Worm (Caenorhabditis elegans): ENCODE results near the gene F10C2.5.

The F10C2.5 gene

DNA sequence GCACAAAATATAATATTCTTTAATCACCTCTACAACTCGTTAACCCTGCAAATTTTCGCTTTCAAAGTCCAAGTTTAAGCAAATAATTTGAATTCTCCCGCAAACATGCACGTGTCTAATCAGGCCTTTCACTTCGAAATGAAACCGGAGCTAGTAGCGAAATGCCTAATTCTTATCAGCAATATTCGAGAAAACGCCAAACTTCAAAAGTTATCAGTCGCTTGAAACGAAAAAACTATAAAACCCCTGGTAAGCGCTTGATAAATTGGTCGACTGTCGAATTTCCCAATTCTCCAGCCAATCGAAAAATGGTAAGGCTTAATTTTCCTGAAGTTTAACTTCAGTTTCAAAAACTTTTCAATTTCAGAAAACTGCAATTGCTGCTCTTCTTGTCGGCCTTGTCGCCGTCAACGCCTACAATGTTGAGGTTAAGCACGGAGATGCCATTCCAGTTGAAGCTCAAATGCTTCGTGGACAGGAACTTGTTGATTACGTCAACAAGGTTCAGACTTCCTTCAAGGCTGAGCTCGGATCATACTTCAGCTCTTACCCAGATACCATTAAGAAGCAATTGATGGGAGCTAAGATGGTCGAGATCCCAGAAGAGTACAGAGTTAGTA, 42.3 kb upstream of the F10C2.5 start, which contains the start of gene cpr-9 (continued):
- TF ChIP-seq hmg-1.1 (GFP tag; IDR thresholded peaks at IDR 0.05) (no peak), attf-4 (tag; optimal IDR thresholded peaks at IDR 0.05) (no peak), nhr-48 (tag; optimal IDR thresholded peaks at IDR 0.05) (no peak), daf-19 (GFP tag; conservative IDR thresholded peaks at IDR 0.05) (no peak), F10B5.3 (tag; optimal IDR thresholded peaks at IDR 0.05) (no peak), ces-1 (GFP tag; optimal IDR thresholded peaks at IDR 0.05) (no peak), daf-12 (tag; optimal IDR thresholded peaks at IDR 0.05) (no peak), ceh-44 (GFP tag; IDR thresholded peaks at IDR 0.05) (no peak), madf-5 (GFP tag; IDR thresholded peaks at IDR 0.05) (no peak), daf-8 (GFP tag; IDR thresholded peaks at IDR 0.05) (no peak), lim-7 (GFP tag; IDR thresholded peaks at IDR 0.05) (no peak), F37D6.2 (tag; optimal IDR thresholded peaks at IDR 0.05) (no peak), egl-27 (tag; optimal IDR thresholded peaks at IDR 0.05) (no peak), tra-1 (GFP tag; IDR thresholded peaks at IDR 0.05) (no peak; the same call in 1 of the 2 replicates), dve-1 (tag; optimal IDR thresholded peaks at IDR 0.05; ENCODE audit: insufficient read depth) (peak; percentile 77), dmd-6 (GFP tag; IDR thresholded peaks at IDR 0.05) (peak; percentile 56), fos-1 (tag; optimal IDR thresholded peaks at IDR 0.05) (no peak), aly-2 (tag; optimal IDR thresholded peaks at IDR 0.05) (no peak), dpl-1 (GFP tag; optimal IDR thresholded peaks at IDR 0.05) (no peak), F44E2.7 (GFP tag; IDR thresholded peaks at IDR 0.05) (no peak), zip-11 (GFP tag; IDR thresholded peaks at IDR 0.05) (no peak), R02D3.7 (tag; optimal IDR thresholded peaks at IDR 0.05) (no peak), egl-43 (GFP tag; IDR thresholded peaks at IDR 0.05) (no peak), gei-8 (GFP tag; optimal IDR thresholded peaks at IDR 0.05) (no peak), mep-1 (tag; optimal IDR thresholded peaks at IDR 0.05) (no peak), ZK337.2 (GFP tag; IDR thresholded peaks at IDR 0.05) (no peak), T20F7.1 (GFP tag; optimal IDR thresholded peaks at IDR 0.05) (no peak), nhr-42 (GFP tag; IDR thresholded peaks at IDR 0.05) (0 out of 2 replicates have a peak, but pooled peaks have one; percentile 10), nhr-237 (tag; optimal IDR thresholded peaks at IDR 0.05) (no peak), nhr-11 (tag; optimal IDR thresholded peaks at IDR 0.05) (no peak), daf-16 (GFP tag; optimal IDR thresholded peaks at IDR 0.05) (no peak), daf-16 (tag; optimal IDR thresholded peaks at IDR 0.05) (peak; percentile 65), snpc-1.2 (GFP tag; IDR thresholded peaks at IDR 0.05) (no peak), ZK546.5 (tag; optimal IDR thresholded peaks at IDR 0.05) (no peak), nhr-41 (GFP tag; IDR thresholded peaks at IDR 0.05) (no peak), Y105C5A.15 (GFP tag; IDR thresholded peaks at IDR 0.05) (no peak), fkh-10 (GFP tag; optimal IDR thresholded peaks at IDR 0.05) (no peak), nhr-25 (tag; optimal IDR thresholded peaks at IDR 0.05; ENCODE audit: borderline replicate concordance, insufficient read depth) (no peak), lsy-2 (tag; optimal IDR thresholded peaks at IDR 0.05) (peak in 1 of 2 experiments; percentile 20), pqm-1 (tag; optimal IDR thresholded peaks at IDR 0.05) (peak; percentile 50), Y75B8A.6 (GFP tag; IDR thresholded peaks at IDR 0.05) (no peak), ceh-28 (tag; optimal IDR thresholded peaks at IDR 0.05) (no peak), T26A8.4 (GFP tag; IDR thresholded peaks at IDR 0.05) (peak; percentile 67), ama-1 (optimal IDR thresholded peaks at IDR 0.05) (peak; percentile 45), vab-7 (GFP tag; IDR thresholded peaks at IDR 0.05) (no peak), mdl-1 (tag; optimal IDR thresholded peaks at IDR 0.05) (peak in 1 of 2 experiments; percentile 44), mdt-29 (GFP tag; IDR thresholded peaks at IDR 0.05) (peak; percentile 57; the same call in 1 of the 2 replicates), lin-1 (GFP tag; IDR thresholded peaks at IDR 0.05) (no peak), saeg-2 (GFP tag; IDR thresholded peaks at IDR 0.05) (no peak), sdz-12 (GFP tag; optimal IDR thresholded peaks at IDR 0.05) (no peak), unc-130 (GFP tag; optimal IDR thresholded peaks at IDR 0.05) (no peak), nhr-6 (tag; optimal IDR thresholded peaks at IDR 0.05) (peak; percentile 28)
